Worm (Caenorhabditis elegans) whole organism, L4 larva: ENCODE data around the gene F44G4.3.
A peak's percentile ranks its signal among the peaks of the same experiment; 100 is the strongest.

Source experiments
- arid-1 ChIP-seq: fragments of 200-800 bp; sonication (Bioruptor generic); conservative IDR thresholded peaks from 2 replicates; pipeline ENCODE4 v1.3.6; 2022; ENCODE audit warnings: missing genetic modification reagents, missing genetic modification characterization, missing compliant biosample characterization
- lir-3 ChIP-seq: sonication (generic microtip); optimal IDR thresholded peaks from 2 replicates; lab custom pipeline; 2016; ENCODE audit warnings: mild to moderate bottlenecking, missing genetic modification characterization, missing compliant biosample characterization
- pqm-1 ChIP-seq: sonication (generic microtip); optimal IDR thresholded peaks from 2 replicates; lab custom pipeline; 2017; ENCODE audit warnings: missing biosample characterization, missing genetic modification characterization
- zip-11 ChIP-seq: fragments of 200-800 bp; sonication (Bioruptor generic); IDR thresholded peaks from 2 replicates; pipeline ENCODE4 v1.3.6; 2022; ENCODE audit warnings: missing genetic modification characterization, missing compliant biosample characterization

ce11 chrII:8969251-8970183 is 27.9 kb downstream of the F44G4.3 start, which contains the start of the genes szy-20 and C18E9.5:
- no peak for TF ChIP-seq lir-3
- peak; percentile 89 for TF ChIP-seq pqm-1 (tag; lab: Kevin White, UChicago)
- TF ChIP-seq arid-1 (GFP tag; lab: Robert Waterston, UW) = peak; percentile 56; the same call in 1 of the 2 replicates
- TF ChIP-seq zip-11 (GFP tag; lab: Robert Waterston, UW) = no peak
